Worm (Caenorhabditis elegans) whole organism, early embryonic: ENCODE measurements around the gene C01G6.9.
A peak's percentile ranks its signal among the peaks of the same experiment; 100 is the strongest.

Experiments
- B0310.2 ChIP-seq: sonication (generic microtip); optimal IDR thresholded peaks from 2 replicates; lab custom pipeline; 2016; ENCODE audit warnings: mild to moderate bottlenecking, missing genetic modification characterization, missing compliant biosample characterization
- F13C5.2 ChIP-seq: sonication (generic microtip); optimal IDR thresholded peaks from 2 replicates; lab custom pipeline; 2017; ENCODE audit warnings: mild to moderate bottlenecking, missing genetic modification characterization, inconsistent platforms, missing compliant biosample characterization
- aly-1 ChIP-seq: sonication (generic microtip); optimal IDR thresholded peaks from 2 replicates; lab custom pipeline; 2016; ENCODE audit warnings: missing genetic modification characterization, missing compliant biosample characterization
- ama-1 ChIP-seq: fragments of 150-350 bp; optimal IDR thresholded peaks from 2 replicates; lab custom pipeline; 2014
- ceh-13 ChIP-seq: fragments of 200-800 bp; sonication (Bioruptor generic); optimal IDR thresholded peaks from 2 replicates; lab custom pipeline; 2018; ENCODE audit warnings: mild to moderate bottlenecking, missing genetic modification characterization, missing compliant biosample characterization
- ceh-36 ChIP-seq: sonication (generic microtip); optimal IDR thresholded peaks from 2 replicates; lab custom pipeline; 2016; ENCODE audit warnings: missing genetic modification characterization, inconsistent platforms, missing compliant biosample characterization
- ets-7 ChIP-seq: sonication (generic microtip); optimal IDR thresholded peaks from 2 replicates; lab custom pipeline; 2016; ENCODE audit warnings: missing genotype, missing genetic modification characterization, missing compliant biosample characterization
- flt-1 ChIP-seq: fragments of 200-800 bp; sonication (Bioruptor generic); IDR thresholded peaks from 2 replicates; pipeline ENCODE4 v1.3.6; 2022; ENCODE audit warnings: missing genetic modification characterization, missing compliant biosample characterization
- hmbx-1 ChIP-seq: sonication (generic microtip); optimal IDR thresholded peaks from 2 replicates; lab custom pipeline; 2016; ENCODE audit warnings: mild to moderate bottlenecking, missing genetic modification characterization, missing compliant biosample characterization
- hmg-4 ChIP-seq: fragments of 200-800 bp; sonication (Bioruptor generic); optimal IDR thresholded peaks from 2 replicates; lab custom pipeline; 2018; ENCODE audit warnings: mild to moderate bottlenecking, missing genetic modification characterization, missing compliant biosample characterization
- hnd-1 ChIP-seq: sonication (generic microtip); optimal IDR thresholded peaks from 2 replicates; lab custom pipeline; 2016; ENCODE audit warnings: missing genetic modification characterization, missing compliant biosample characterization
- pes-1 ChIP-seq: fragments of 200-800 bp; sonication (Bioruptor generic); IDR thresholded peaks from 2 replicates; pipeline ENCODE4 v1.3.6; 2022; ENCODE audit warnings: missing genetic modification reagents, missing genetic modification characterization, missing compliant biosample characterization
- scrt-1 ChIP-seq: fragments of 200-800 bp; sonication (Bioruptor generic); IDR thresholded peaks from 2 replicates; pipeline ENCODE4 v1.3.6; 2022; ENCODE audit warnings: missing genetic modification characterization, missing compliant biosample characterization
- sea-1 ChIP-seq: fragments of 200-800 bp; sonication (Bioruptor generic); conservative IDR thresholded peaks from 2 replicates; pipeline ENCODE4 v1.3.6; 2022; ENCODE audit warnings: missing genetic modification characterization, missing compliant biosample characterization
- tbx-11 ChIP-seq: fragments of 200-800 bp; sonication (Bioruptor generic); IDR thresholded peaks from 2 replicates; pipeline ENCODE4 v1.3.6; 2022; ENCODE audit warnings: missing genetic modification characterization, missing compliant biosample characterization
- tbx-37 ChIP-seq: fragments of 200-800 bp; sonication (Bioruptor generic); conservative IDR thresholded peaks from 2 replicates; pipeline ENCODE4 v1.3.6; 2022; ENCODE audit warnings: missing genetic modification reagents, missing genetic modification characterization, missing compliant biosample characterization
- tra-4 ChIP-seq: sonication (generic microtip); optimal IDR thresholded peaks from 2 replicates; lab custom pipeline; 2017; ENCODE audit warnings: missing genetic modification characterization, missing compliant biosample characterization

C01G6.9 gene

ce11 chrII:9331343-9331742 lies 35.7 kb upstream of the C01G6.9 start, which contains the start of gene eif-3.F:
Gene eif-3.F (plus strand): TSS chrII:9331643.
- TF ChIP-seq ets-7 (tag; lab: Kevin White, UChicago) (no peak), ceh-13 (GFP tag; lab: Kevin White, UChicago) (no peak), flt-1 (GFP tag; lab: Robert Waterston, UW) (no peak), aly-1 (tag; lab: Kevin White, UChicago) (no peak), sea-1 (GFP tag; lab: Robert Waterston, UW) (no peak), F13C5.2 (tag; lab: Kevin White, UChicago) (no peak), ceh-36 (tag; lab: Kevin White, UChicago) (no peak), ama-1 (lab: Kevin White, UChicago) (no peak), hmbx-1 (tag; lab: Kevin White, UChicago) (no peak), tbx-11 (GFP tag; lab: Robert Waterston, UW) (no peak), B0310.2 (no peak), hmg-4 (GFP tag; lab: Kevin White, UChicago) (no peak), hnd-1 (tag; lab: Kevin White, UChicago) (no peak)

ce11 chrII:9329474-9329873 lies 33.9 kb upstream of the C01G6.9 start, which contains the start of gene wbp-2:
Gene wbp-2 (plus strand): TSS chrII:9329774.
- TF ChIP-seq pes-1 (no peak), tbx-11 (GFP tag; lab: Robert Waterston, UW) (no peak), tra-4 (tag; lab: Kevin White, UChicago) (no peak), flt-1 (GFP tag; lab: Robert Waterston, UW) (no peak), scrt-1 (GFP tag; lab: Robert Waterston, UW) (no peak), tbx-37 (GFP tag; lab: Robert Waterston, UW) (no peak), hmbx-1 (tag; lab: Kevin White, UChicago) (no peak), ama-1 (lab: Kevin White, UChicago) (no peak), ceh-13 (GFP tag; lab: Kevin White, UChicago) (no peak), hmg-4 (GFP tag; lab: Kevin White, UChicago) (no peak), aly-1 (tag; lab: Kevin White, UChicago) (no peak), ceh-36 (tag; lab: Kevin White, UChicago) (no peak), B0310.2 (no peak), F13C5.2 (tag; lab: Kevin White, UChicago) (no peak), hnd-1 (tag; lab: Kevin White, UChicago) (no peak), ets-7 (tag; lab: Kevin White, UChicago) (no peak)

DNA sequence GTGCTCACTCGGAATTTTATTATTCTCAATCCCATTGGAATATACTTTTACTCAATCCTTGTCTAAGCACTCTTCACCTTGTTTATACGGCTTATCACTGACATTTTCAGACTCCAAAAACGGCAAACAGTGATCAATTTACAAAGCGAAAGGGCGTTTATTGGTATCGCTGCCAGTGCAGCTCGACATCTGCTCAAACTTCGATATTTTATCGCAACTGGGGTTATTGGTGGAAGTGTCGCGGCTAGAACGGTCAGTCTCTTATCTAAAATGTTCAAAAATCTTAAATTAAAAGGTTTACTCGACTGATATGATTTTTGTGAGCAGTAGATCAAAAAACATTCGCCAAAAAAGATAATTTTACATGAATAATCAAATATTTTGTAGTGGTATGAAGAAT lies 29.9 kb upstream of the C01G6.9 start:
- no peak for TF ChIP-seq sea-1 (GFP tag; lab: Robert Waterston, UW)

- no peak for TF ChIP-seq tbx-11 (GFP tag; lab: Robert Waterston, UW)
- TF ChIP-seq ama-1 (lab: Kevin White, UChicago): no peak
- TF ChIP-seq aly-1 (tag; lab: Kevin White, UChicago): no peak
- TF ChIP-seq pes-1: no peak
- no peak for TF ChIP-seq hmg-4 (GFP tag; lab: Kevin White, UChicago)
- TF ChIP-seq scrt-1 (GFP tag; lab: Robert Waterston, UW): no peak
- TF ChIP-seq hnd-1 (tag; lab: Kevin White, UChicago): no peak
- no peak for TF ChIP-seq flt-1 (GFP tag; lab: Robert Waterston, UW)
- TF ChIP-seq hmbx-1 (tag; lab: Kevin White, UChicago): no peak
Measured at ce11 chrII:9324824-9325351, 29.3 kb upstream of the C01G6.9 start, which contains the start of gene eat-3. Gene eat-3 (plus strand): TSS chrII:9324874.

- TF ChIP-seq aly-1 (tag; lab: Kevin White, UChicago) (no peak), scrt-1 (GFP tag; lab: Robert Waterston, UW) (no peak), tra-4 (tag; lab: Kevin White, UChicago) (no peak), hnd-1 (tag; lab: Kevin White, UChicago) (no peak), sea-1 (GFP tag; lab: Robert Waterston, UW) (no peak), ets-7 (tag; lab: Kevin White, UChicago) (no peak), B0310.2 (no peak), hmbx-1 (tag; lab: Kevin White, UChicago) (no peak), pes-1 (no peak), F13C5.2 (tag; lab: Kevin White, UChicago) (no peak)
Measured at ce11 chrII:9323660-9324059, 28.0 kb upstream of the C01G6.9 start, which contains the start of gene egli-1. Gene egli-1 (plus strand): TSS chrII:9323960.

DNA sequence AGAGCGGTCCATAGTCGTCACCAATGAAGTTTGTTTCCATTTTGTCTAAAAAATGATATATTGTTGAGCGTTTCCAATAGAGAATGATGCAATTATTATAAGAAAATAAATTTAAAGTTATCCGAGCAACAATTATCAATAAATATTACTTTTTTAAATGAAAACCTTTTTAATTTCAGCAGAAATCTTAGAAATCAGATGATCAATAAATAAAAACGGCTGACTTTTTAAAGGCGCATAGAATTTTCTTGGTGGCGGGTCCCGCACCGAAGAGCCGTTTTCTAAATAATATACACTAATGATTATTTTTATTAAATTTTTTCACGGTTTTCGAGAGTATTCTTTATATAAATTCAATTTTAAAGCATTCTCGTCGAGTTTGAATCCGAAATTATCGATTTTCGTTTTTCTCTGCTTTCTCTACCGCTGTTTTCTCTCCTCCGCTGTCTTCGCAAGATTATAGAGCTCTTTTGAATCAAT lies 27.3 kb upstream of the C01G6.9 start, which contains the start of gene rab-39:
TSS of gene rab-39 (minus strand) at position 51 of the 480 bp plus-strand sequence.
- TF ChIP-seq F13C5.2 (tag; lab: Kevin White, UChicago): peak; percentile 2
- no peak for TF ChIP-seq scrt-1 (GFP tag; lab: Robert Waterston, UW)

DNA sequence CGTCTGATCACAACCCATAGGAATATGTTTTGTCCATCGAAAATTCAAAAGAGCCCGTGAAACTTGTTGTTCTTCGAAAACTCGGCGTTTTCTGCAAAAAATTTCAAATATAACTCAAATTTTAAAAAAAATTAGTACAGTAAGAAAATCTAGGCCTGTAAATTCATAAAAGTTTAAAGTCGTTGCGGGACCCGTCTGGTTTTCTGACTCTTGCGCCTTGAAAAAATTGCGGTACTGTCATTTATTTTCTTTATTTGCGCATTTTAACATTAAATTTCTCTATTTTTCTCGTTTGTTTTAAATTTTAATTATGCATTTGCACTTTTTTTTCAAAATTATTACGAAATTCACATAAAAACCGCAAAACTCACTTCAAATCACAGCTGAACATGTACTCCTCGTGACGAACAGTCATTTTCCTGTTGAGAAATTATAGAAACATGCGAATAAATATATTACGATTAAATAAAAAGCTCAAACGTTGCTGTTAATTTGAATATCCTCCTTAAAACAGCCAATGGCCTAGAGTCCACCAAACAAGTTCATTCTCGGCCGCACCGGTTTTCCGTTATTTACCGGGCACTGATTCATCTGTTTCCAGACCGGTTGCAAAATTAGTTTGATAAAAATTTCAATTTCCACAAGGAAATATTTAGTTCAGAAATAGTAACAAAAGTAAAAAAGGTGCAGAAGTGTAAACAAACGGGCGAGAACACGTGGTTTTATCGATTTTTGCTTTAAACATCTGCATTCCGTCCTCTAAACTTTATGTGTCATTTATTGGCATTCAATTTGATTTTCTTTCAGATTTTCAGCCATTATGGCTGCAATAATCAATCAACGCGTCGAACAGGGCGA lies 23.7 kb upstream of the C01G6.9 start, which contains the start of the genes csa-1 and wdfy-2:
TSS of gene csa-1 (minus strand) at position 669 of the 858 bp plus-strand sequence.
TSS of gene wdfy-2 (plus strand) at position 808 of the 858 bp plus-strand sequence.
- TF ChIP-seq tbx-37 (GFP tag; lab: Robert Waterston, UW) (no peak), flt-1 (GFP tag; lab: Robert Waterston, UW) (no peak), F13C5.2 (tag; lab: Kevin White, UChicago) (no peak), scrt-1 (GFP tag; lab: Robert Waterston, UW) (no peak), ama-1 (lab: Kevin White, UChicago) (no peak), pes-1 (no peak), ets-7 (tag; lab: Kevin White, UChicago) (no peak), hmbx-1 (tag; lab: Kevin White, UChicago) (no peak), hnd-1 (tag; lab: Kevin White, UChicago) (no peak), tra-4 (tag; lab: Kevin White, UChicago) (no peak), aly-1 (tag; lab: Kevin White, UChicago) (no peak), hmg-4 (GFP tag; lab: Kevin White, UChicago) (no peak), sea-1 (GFP tag; lab: Robert Waterston, UW) (no peak), ceh-13 (GFP tag; lab: Kevin White, UChicago) (no peak), tbx-11 (GFP tag; lab: Robert Waterston, UW) (no peak), B0310.2 (no peak)
